Fruit fly (Drosophila melanogaster): ENCODE data around the gene CG14445.

Gene CG14445

dm6 chrX:6225472-6226049 is 11.6 kb upstream of the CG14445 start, which contains the start of gene dtn (continued):
- TF ChIP-seq nerfin-1 (tag; optimal IDR thresholded peaks at IDR 0.05) (peak; percentile 73), Aef1 (GFP tag; IDR thresholded peaks at IDR 0.05) (no peak), gfzf (GFP tag; optimal IDR thresholded peaks at IDR 0.05) (peak; percentile 85), HLH4C (GFP tag; IDR thresholded peaks at IDR 0.05; ENCODE audit: partially characterized antibody) (no peak), schlank (tag; optimal IDR thresholded peaks at IDR 0.05) (no peak), sob (GFP tag; IDR thresholded peaks at IDR 0.05) (0 out of 2 replicates have a peak, but pooled peaks have one; percentile 24), kay (GFP tag; optimal IDR thresholded peaks at IDR 0.05) (no peak), CG10147 (GFP tag; optimal IDR thresholded peaks at IDR 0.05) (peak; percentile 5), sr (GFP tag; IDR thresholded peaks at IDR 0.05) (0 out of 3 replicates have a peak, but pooled peaks have one; percentile 8), hbn (GFP tag; IDR thresholded peaks at IDR 0.05; ENCODE audit: partially characterized antibody) (peak; percentile 38; the same call in 1 of the 2 replicates), Ravus (GFP tag; IDR thresholded peaks at IDR 0.05) (no peak), ATbp (GFP tag; optimal IDR thresholded peaks at IDR 0.05) (no peak), Bteb2 (GFP tag; optimal IDR thresholded peaks at IDR 0.05) (no peak), CG17829 (tag; optimal IDR thresholded peaks at IDR 0.05) (peak; percentile 15), CG8478 (optimal IDR thresholded peaks at IDR 0.05) (peak; percentile 92), zfh1 (GFP tag; IDR thresholded peaks at IDR 0.05) (no peak), tll (GFP tag; optimal IDR thresholded peaks at IDR 0.05) (peak in 1 of 2 experiments; percentile 20), trem (tag; optimal IDR thresholded peaks at IDR 0.05) (peak; percentile 86), wek (GFP tag; optimal IDR thresholded peaks at IDR 0.05) (no peak), CG9215 (GFP tag; IDR thresholded peaks at IDR 0.05) (no peak), D (optimal IDR thresholded peaks at IDR 0.05) (peak; percentile 57), D (GFP tag; optimal IDR thresholded peaks at IDR 0.05) (no peak), sna (GFP tag; IDR thresholded peaks at IDR 0.05; ENCODE audit: partially characterized antibody) (0 out of 2 replicates have a peak, but pooled peaks have one; percentile 31), CG3847 (GFP tag; IDR thresholded peaks at IDR 0.05) (peak; percentile 33; the same call in 1 of the 2 replicates), CG7372 (GFP tag; IDR thresholded peaks at IDR 0.05) (no peak), CG17359 (tag; optimal IDR thresholded peaks at IDR 0.05) (no peak), maf-S (GFP tag; optimal IDR thresholded peaks at IDR 0.05) (no peak), Blimp-1 (GFP tag; optimal IDR thresholded peaks at IDR 0.05) (no peak)

dm6 chrX:6231764-6232163 is 5.4 kb upstream of the CG14445 start:
- TF ChIP-seq otp (GFP tag; IDR thresholded peaks at IDR 0.05) (no peak), cg (GFP tag; optimal IDR thresholded peaks at IDR 0.05) (peak; percentile 62), CG1832 (GFP tag; optimal IDR thresholded peaks at IDR 0.05) (peak; percentile 83), maf-S (GFP tag; optimal IDR thresholded peaks at IDR 0.05) (no peak), CG15514 (GFP tag; optimal IDR thresholded peaks at IDR 0.05) (no peak), Trl (optimal IDR thresholded peaks at IDR 0.05) (peak; percentile 19 to 36), Trl (GFP tag; optimal IDR thresholded peaks at IDR 0.05) (no peak), Side (GFP tag; optimal IDR thresholded peaks at IDR 0.05) (no peak)

dm6 chrX:6252897-6253540 is 15.9 kb downstream of the CG14445 start:
- peak; percentile 52; the same call in 2 of the 3 replicates for TF ChIP-seq row (GFP tag; IDR thresholded peaks at IDR 0.05)
- TF ChIP-seq Med (GFP tag): peak; percentile 5
- no peak for TF ChIP-seq pros (GFP tag; optimal IDR thresholded peaks at IDR 0.05)
- no peak for TF ChIP-seq CrebB (tag; optimal IDR thresholded peaks at IDR 0.05)
- TF ChIP-seq mirr (GFP tag; optimal IDR thresholded peaks at IDR 0.05): peak; percentile 70
- TF ChIP-seq ci (GFP tag; IDR thresholded peaks at IDR 0.05): 0 out of 3 replicates have a peak, but pooled peaks have one; percentile 12
- TF ChIP-seq CG4282 (GFP tag; optimal IDR thresholded peaks at IDR 0.05): no peak
- no peak for TF ChIP-seq vfl (GFP tag; optimal IDR thresholded peaks at IDR 0.05)
- TF ChIP-seq dm (GFP tag; optimal IDR thresholded peaks at IDR 0.05): no peak
- TF ChIP-seq CG12219 (GFP tag; optimal IDR thresholded peaks at IDR 0.05): no peak
- no peak for TF ChIP-seq sens (GFP tag)
- TF ChIP-seq pzg (GFP tag; optimal IDR thresholded peaks at IDR 0.05): no peak
- no peak for TF ChIP-seq CG10979 (tag; optimal IDR thresholded peaks at IDR 0.05)
- peak; percentile 39 for TF ChIP-seq grn (GFP tag; optimal IDR thresholded peaks at IDR 0.05)

All from whole organism, embryonic.